Worm (Caenorhabditis elegans): ENCODE measurements around the gene hsp-1.

DNA sequence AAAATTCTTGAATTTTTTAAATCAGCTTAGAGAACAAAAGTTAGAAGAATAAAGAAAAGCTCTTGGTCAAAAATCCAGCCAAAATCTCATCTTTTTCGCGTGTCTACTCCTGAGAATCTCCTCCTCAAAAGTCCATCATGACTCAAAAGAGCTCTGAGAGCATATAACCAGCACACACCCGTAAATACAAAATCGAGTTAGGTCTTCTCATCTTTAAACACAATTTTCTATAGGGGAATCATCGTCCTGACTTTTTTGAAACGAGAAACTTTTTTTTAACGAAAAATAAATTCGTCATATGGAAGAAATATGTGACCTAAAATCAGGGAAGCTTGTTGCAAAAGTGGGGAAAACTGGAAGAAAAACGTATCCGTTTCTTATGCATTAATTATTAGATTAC is 45.3 kb upstream of the hsp-1 start:
- TF ChIP-seq dao-5 (tag; optimal IDR thresholded peaks at IDR 0.05) (no peak), W03F9.2 (tag; optimal IDR thresholded peaks at IDR 0.05) (no peak), him-1 (tag; optimal IDR thresholded peaks at IDR 0.05) (no peak)

Data from whole organism, L4/young adult.